Fruit fly (Drosophila melanogaster) whole organism, embryonic: ENCODE results near the gene Kdm2.

ENCODE experiments used
- Blimp-1 ChIP-seq: fragments of 200-800 bp; sonication (Bioruptor generic); optimal IDR thresholded peaks from 3 replicates; lab custom pipeline; 2018; ENCODE audit warnings: missing biosample characterization, missing genetic modification characterization, mild to moderate bottlenecking, moderate library complexity, missing genetic modification reagents
- CG10462 ChIP-seq: fragments of 200-800 bp; sonication (Bioruptor generic); optimal IDR thresholded peaks from 2 replicates; lab custom pipeline; 2016; ENCODE audit warnings: missing biosample characterization, missing genetic modification characterization
- CG11560 ChIP-seq: fragments of 200-800 bp; sonication (Bioruptor generic); IDR thresholded peaks from 3 replicates; pipeline ENCODE4 v1.3.6; 2022; ENCODE audit warnings: missing biosample characterization, missing genetic modification characterization
- CG12071 ChIP-seq: fragments of 200-800 bp; sonication (Bioruptor generic); optimal IDR thresholded peaks from 3 replicates; lab custom pipeline; 2018; ENCODE audit warnings: missing biosample characterization, mild to moderate bottlenecking, missing genetic modification characterization
- CG13775 ChIP-seq: fragments of 200-800 bp; sonication (Bioruptor generic); optimal IDR thresholded peaks from 3 replicates; lab custom pipeline; 2017; ENCODE audit warnings: missing biosample characterization, mild to moderate bottlenecking, missing genetic modification characterization
- CG14014 ChIP-seq: fragments of 200-800 bp; sonication (Bioruptor generic); IDR thresholded peaks from 2 replicates; pipeline ENCODE4 v1.3.6; 2022; ENCODE audit warnings: missing biosample characterization, missing genetic modification characterization
- CG14860 ChIP-seq: fragments of 200-800 bp; sonication (Bioruptor generic); IDR thresholded peaks from 3 replicates; pipeline ENCODE4 v1.3.6; 2022; ENCODE audit warnings: missing biosample characterization, missing genetic modification characterization; ENCODE audit not compliant: partially characterized antibody
- CG15601 ChIP-seq: fragments of 200-800 bp; sonication (Bioruptor generic); optimal IDR thresholded peaks from 3 replicates; lab custom pipeline; 2019; ENCODE audit warnings: missing biosample characterization, mild to moderate bottlenecking, missing genetic modification characterization, moderate library complexity
- CG17385 ChIP-seq: fragments of 200-800 bp; sonication (Bioruptor generic); optimal IDR thresholded peaks from 3 replicates; lab custom pipeline; 2018; ENCODE audit warnings: missing biosample characterization, mild to moderate bottlenecking, missing genetic modification characterization
- CG3065 ChIP-seq: fragments of 200-800 bp; sonication (Bioruptor generic); optimal IDR thresholded peaks from 2 replicates; lab custom pipeline; 2016; ENCODE audit warnings: missing biosample characterization, missing genetic modification characterization
- CG3163 ChIP-seq: fragments of 200-800 bp; sonication (Bioruptor generic); optimal IDR thresholded peaks from 3 replicates; lab custom pipeline; 2016; ENCODE audit warnings: missing biosample characterization, missing genetic modification characterization
- CG34376 ChIP-seq: fragments of 200-800 bp; sonication (Bioruptor generic); optimal IDR thresholded peaks from 2 replicates; lab custom pipeline; 2018; ENCODE audit warnings: missing biosample characterization, mild to moderate bottlenecking, missing genetic modification characterization
- CG3995 ChIP-seq: fragments of 200-800 bp; sonication (Bioruptor generic); optimal IDR thresholded peaks from 3 replicates; lab custom pipeline; 2016; ENCODE audit warnings: missing biosample characterization, missing genetic modification characterization
- CG4282 ChIP-seq: fragments of 200-800 bp; sonication (Bioruptor generic); optimal IDR thresholded peaks from 2 replicates; lab custom pipeline; 2016; ENCODE audit warnings: missing biosample characterization, missing genetic modification characterization
- CG4424 ChIP-seq: fragments of 200-800 bp; sonication (Bioruptor generic); optimal IDR thresholded peaks from 3 replicates; lab custom pipeline; 2016; ENCODE audit warnings: missing biosample characterization, missing genetic modification characterization
- CG5245 ChIP-seq: fragments of 200-800 bp; sonication (Bioruptor generic); optimal IDR thresholded peaks from 3 replicates; lab custom pipeline; 2016; ENCODE audit warnings: missing biosample characterization, missing genetic modification characterization
- CG6254 ChIP-seq: fragments of 200-800 bp; sonication (Bioruptor generic); optimal IDR thresholded peaks from 3 replicates; lab custom pipeline; 2017; ENCODE audit warnings: mild to moderate bottlenecking, missing biosample characterization, missing genetic modification reagents, missing genetic modification characterization
- CG7928 ChIP-seq: fragments of 200-800 bp; sonication (Bioruptor generic); optimal IDR thresholded peaks from 2 replicates; lab custom pipeline; 2017; ENCODE audit warnings: missing biosample characterization, mild to moderate bottlenecking, missing genetic modification characterization
- CG7987 ChIP-seq: fragments of 200-800 bp; sonication (Bioruptor generic); optimal IDR thresholded peaks from 2 replicates; lab custom pipeline; 2018; ENCODE audit warnings: missing biosample characterization, mild to moderate bottlenecking, missing genetic modification characterization, moderate library complexity
- CG8388 ChIP-seq: fragments of 200-800 bp; sonication (Bioruptor generic); optimal IDR thresholded peaks from 2 replicates; lab custom pipeline; 2019; ENCODE audit warnings: missing biosample characterization, mild to moderate bottlenecking, missing genetic modification characterization, moderate library complexity
- CG8944 ChIP-seq: fragments of 200-800 bp; sonication (Bioruptor generic); optimal IDR thresholded peaks from 3 replicates; lab custom pipeline; 2016; ENCODE audit warnings: missing biosample characterization, missing genetic modification characterization
- CG9609 ChIP-seq: fragments of 200-800 bp; sonication (Bioruptor generic); optimal IDR thresholded peaks from 3 replicates; lab custom pipeline; 2016; ENCODE audit warnings: missing biosample characterization, missing genetic modification characterization
- CoRest ChIP-seq: fragments of 200-800 bp; sonication (Bioruptor generic); optimal IDR thresholded peaks from 3 replicates; lab custom pipeline; 2018; ENCODE audit warnings: missing biosample characterization, mild to moderate bottlenecking, missing genetic modification characterization, moderate library complexity
- Dll ChIP-seq: fragments of 200-800 bp; sonication (Bioruptor generic); IDR thresholded peaks from 4 replicates; pipeline ENCODE4 v1.3.6; 2022; ENCODE audit warnings: missing biosample characterization, missing genetic modification characterization; ENCODE audit not compliant: partially characterized antibody
- Fer1 ChIP-seq: fragments of 200-800 bp; sonication (Bioruptor generic); optimal IDR thresholded peaks from 2 replicates; lab custom pipeline; 2017; ENCODE audit warnings: missing biosample characterization, mild to moderate bottlenecking, missing genetic modification characterization
- Hmr ChIP-seq: fragments of 200-800 bp; sonication (Bioruptor generic); optimal IDR thresholded peaks from 3 replicates; lab custom pipeline; 2017; ENCODE audit warnings: mild to moderate bottlenecking, missing biosample characterization, missing genetic modification reagents, missing genetic modification characterization
- Hmx ChIP-seq: fragments of 200-800 bp; sonication (Bioruptor generic); optimal IDR thresholded peaks from 2 replicates; lab custom pipeline; 2016; ENCODE audit warnings: missing biosample characterization, missing genetic modification characterization
- Mrtf ChIP-seq: fragments of 200-800 bp; sonication (Bioruptor generic); IDR thresholded peaks from 3 replicates; pipeline ENCODE4 v1.3.6; 2022; ENCODE audit warnings: missing biosample characterization, missing genetic modification characterization
- Stat92E ChIP-seq, 3 experiments: fragments of >200 bp in 2 of 3; fragments of 200-800 bp in 1 of 3; sonication (Bioruptor generic) in 1 of 3; optimal IDR thresholded peaks; 2 replicates each; lab custom pipeline; 2017 to 2019; ENCODE audit warnings: missing biosample characterization in 3 of 3, missing genetic modification characterization in 3 of 3, mild to moderate bottlenecking in 1 of 3, moderate library complexity in 1 of 3
- Vsx1 ChIP-seq: fragments of 200-800 bp; sonication (Bioruptor generic); optimal IDR thresholded peaks from 2 replicates; lab custom pipeline; 2017; ENCODE audit warnings: missing biosample characterization, mild to moderate bottlenecking, missing genetic modification characterization, missing genetic modification reagents
- al ChIP-seq: fragments of 200-800 bp; sonication (Bioruptor generic); IDR thresholded peaks from 2 replicates; pipeline ENCODE4 v1.3.6; 2022; ENCODE audit warnings: missing biosample characterization, missing genetic modification characterization
- bsh ChIP-seq, 2 experiments: fragments of 200-800 bp; sonication (Bioruptor generic); optimal IDR thresholded peaks; 2 replicates each; lab custom pipeline; 2017 to 2018; ENCODE audit warnings: mild to moderate bottlenecking in 2 of 2, missing biosample characterization in 2 of 2, missing genetic modification characterization in 2 of 2, moderate library complexity in 1 of 2
- dm ChIP-seq: fragments of 200-800 bp; sonication (Bioruptor generic); optimal IDR thresholded peaks from 3 replicates; lab custom pipeline; 2016; ENCODE audit warnings: missing biosample characterization, missing genetic modification characterization
- dpn ChIP-seq, 2 experiments: fragments of 200-800 bp; sonication (Bioruptor generic); optimal IDR thresholded peaks; 3 replicates each; lab custom pipeline; 2016; ENCODE audit warnings: missing biosample characterization in 2 of 2, missing genetic modification characterization in 2 of 2
- gro ChIP-seq: fragments of 200-800 bp; sonication (Bioruptor generic); optimal IDR thresholded peaks from 2 replicates; lab custom pipeline; 2016; ENCODE audit warnings: missing biosample characterization, missing genetic modification characterization
- h ChIP-seq: fragments of >200 bp; optimal IDR thresholded peaks from 2 replicates; lab custom pipeline; 2017
- hb ChIP-seq: fragments of 200-800 bp; sonication (Bioruptor generic); IDR thresholded peaks from 3 replicates; pipeline ENCODE4 v1.3.6; 2022; ENCODE audit warnings: missing biosample characterization, missing genetic modification characterization; ENCODE audit not compliant: partially characterized antibody
- hbn ChIP-seq: fragments of 200-800 bp; sonication (Bioruptor generic); IDR thresholded peaks from 2 replicates; pipeline ENCODE4 v1.3.6; 2022; ENCODE audit warnings: missing biosample characterization, missing genetic modification characterization; ENCODE audit not compliant: partially characterized antibody
- her ChIP-seq: fragments of 200-800 bp; sonication (Bioruptor generic); optimal IDR thresholded peaks from 2 replicates; lab custom pipeline; 2016; ENCODE audit warnings: missing biosample characterization, missing genetic modification characterization
- inv ChIP-seq: fragments of 200-800 bp; sonication (Bioruptor generic); IDR thresholded peaks from 2 replicates; pipeline ENCODE4 v1.3.6; 2022; ENCODE audit warnings: missing biosample characterization, missing genetic modification characterization; ENCODE audit not compliant: partially characterized antibody
- mam ChIP-seq: fragments of 200-800 bp; sonication (Bioruptor generic); optimal IDR thresholded peaks from 3 replicates; lab custom pipeline; 2016; ENCODE audit warnings: missing biosample characterization, missing genetic modification characterization
- onecut ChIP-seq: fragments of 200-800 bp; sonication (Bioruptor generic); IDR thresholded peaks from 2 replicates; pipeline ENCODE4 v1.3.6; 2022; ENCODE audit warnings: missing biosample characterization, missing genetic modification characterization
- pho ChIP-seq: fragments of 200-800 bp; sonication (Bioruptor generic); optimal IDR thresholded peaks from 2 replicates; lab custom pipeline; 2016; ENCODE audit warnings: missing biosample characterization, missing genetic modification characterization
- phol ChIP-seq: fragments of 200-800 bp; sonication (Bioruptor generic); optimal IDR thresholded peaks from 3 replicates; lab custom pipeline; 2018; ENCODE audit warnings: missing biosample characterization, mild to moderate bottlenecking, missing genetic modification characterization, moderate library complexity
- pros ChIP-seq: fragments of 200-800 bp; sonication (Bioruptor generic); optimal IDR thresholded peaks from 3 replicates; lab custom pipeline; 2019; ENCODE audit warnings: missing biosample characterization, mild to moderate bottlenecking, missing genetic modification characterization, moderate library complexity
- shn ChIP-seq: fragments of 200-800 bp; sonication (Bioruptor generic); optimal IDR thresholded peaks from 3 replicates; lab custom pipeline; 2016; ENCODE audit warnings: missing biosample characterization, missing genetic modification characterization
- sob ChIP-seq: fragments of 200-800 bp; sonication (Bioruptor generic); IDR thresholded peaks from 2 replicates; pipeline ENCODE4 v1.3.6; 2022; ENCODE audit warnings: missing biosample characterization, missing genetic modification characterization
- tin ChIP-seq: fragments of 200-800 bp; sonication (Bioruptor generic); optimal IDR thresholded peaks from 3 replicates; lab custom pipeline; 2016; ENCODE audit warnings: missing biosample characterization, missing genetic modification characterization
- zen ChIP-seq: fragments of 200-800 bp; sonication (Bioruptor generic); optimal IDR thresholded peaks from 3 replicates; lab custom pipeline; 2018; ENCODE audit warnings: missing biosample characterization, mild to moderate bottlenecking, missing genetic modification characterization, moderate library complexity

Gene Kdm2

DNA sequence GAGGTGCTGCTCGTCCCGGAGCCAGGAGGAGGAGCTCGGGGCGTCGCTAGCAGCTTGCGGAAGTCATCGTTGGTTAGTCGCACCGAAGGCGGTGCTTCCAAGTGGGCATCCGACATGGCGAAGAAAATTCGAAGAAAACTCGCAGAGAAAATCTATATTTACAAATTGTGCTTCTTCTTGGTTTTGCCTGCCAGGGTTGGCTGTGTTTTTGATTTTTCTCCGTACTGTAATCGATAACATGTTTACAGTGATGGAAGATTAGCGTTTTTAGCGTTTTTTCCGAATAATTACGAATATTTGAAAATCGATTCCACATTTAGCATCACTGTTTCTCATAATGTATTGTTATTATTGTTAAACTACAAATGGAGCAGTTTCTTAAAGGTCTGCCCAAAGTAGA, 12.6 kb downstream of the Kdm2 start, which contains the start of the genes beag and Ada (continued):
- TF ChIP-seq CG6254 (GFP tag; lab: Kevin White, UChicago) (no peak), phol (tag; lab: Kevin White, UChicago) (peak; percentile 54), Mrtf (no peak), zen (tag; lab: Kevin White, UChicago) (peak; percentile 66), Stat92E (GFP tag; optimal IDR thresholded peaks at IDR 0.05; lab: Kevin White, UChicago) (peak in 1 of 3 experiments; percentile 59), her (GFP tag; lab: Kevin White, UChicago) (peak; percentile 50), pros (no peak), CG7987 (GFP tag; lab: Kevin White, UChicago) (peak; percentile 15), Vsx1 (no peak), CG4282 (GFP tag; lab: Kevin White, UChicago) (peak; percentile 5), CG8388 (GFP tag; lab: Kevin White, UChicago) (peak; percentile 12), Fer1 (peak; percentile 65), bsh (GFP tag; optimal IDR thresholded peaks at IDR 0.05; lab: Kevin White, UChicago) (peak in 1 of 2 experiments; percentile 38), shn (peak; percentile 60), tin (peak; percentile 33), CG3163 (peak; percentile 1), Blimp-1 (GFP tag; lab: Kevin White, UChicago) (no peak), CG8944 (GFP tag; lab: Kevin White, UChicago) (peak; percentile 43), CG7928 (GFP tag; lab: Kevin White, UChicago) (peak; percentile 89), CG11560 (no peak), CG14860 (peak; percentile 34; the same call in 1 of the 3 replicates), CG15601 (tag; lab: Kevin White, UChicago) (peak; percentile 39), CG3995 (GFP tag; lab: Kevin White, UChicago) (peak; percentile 52), hb (GFP tag; lab: Robert Waterston, UW) (0 out of 3 replicates have a peak, but pooled peaks have one; percentile 30), hbn (0 out of 2 replicates have a peak, but pooled peaks have one; percentile 13), dpn (GFP tag; optimal IDR thresholded peaks at IDR 0.05; lab: Kevin White, UChicago) (peak; percentile 22 to 64), sob (GFP tag; lab: Robert Waterston, UW) (peak; percentile 52; the same call in 1 of the 2 replicates), Dll (GFP tag; lab: Robert Waterston, UW) (peak; percentile 64; the same call in 2 of the 4 replicates), CG10462 (peak; percentile 52), inv (GFP tag; lab: Robert Waterston, UW) (0 out of 2 replicates have a peak, but pooled peaks have one; percentile 18), al (0 out of 2 replicates have a peak, but pooled peaks have one; percentile 34), CG14014 (GFP tag; lab: Robert Waterston, UW) (peak; percentile 42; the same call in 1 of the 2 replicates), CG17385 (GFP tag; lab: Kevin White, UChicago) (peak; percentile 99), h (lab: Kevin White, UChicago) (no peak), Hmr (GFP tag; lab: Kevin White, UChicago) (peak; percentile 54), dm (peak; percentile 54), CG4424 (GFP tag; lab: Kevin White, UChicago) (peak; percentile 36), CoRest (peak; percentile 39), CG34376 (peak; percentile 60), onecut (GFP tag; lab: Robert Waterston, UW) (peak; percentile 89), CG12071 (GFP tag; lab: Kevin White, UChicago) (no peak), CG5245 (GFP tag; lab: Kevin White, UChicago) (no peak), gro (peak; percentile 84), CG9609 (GFP tag; lab: Kevin White, UChicago) (peak; percentile 56), CG3065 (GFP tag; lab: Kevin White, UChicago) (peak; percentile 43), Hmx (no peak), mam (GFP tag; lab: Kevin White, UChicago) (peak; percentile 54), pho (peak; percentile 60), CG13775 (GFP tag; lab: Kevin White, UChicago) (peak; percentile 17)
